Worm (Caenorhabditis elegans): ENCODE results near the gene acr-2.

acr-2 gene

ce11 chrX:6742011-6742683 is 39.8 kb downstream of the acr-2 start, which contains the start of gene mdl-1 (continued):
- TF ChIP-seq R02D3.7 (tag; optimal IDR thresholded peaks at IDR 0.05) (peak; percentile 40), elt-2 (tag; optimal IDR thresholded peaks at IDR 0.05) (peak; percentile 87), daf-12 (tag; optimal IDR thresholded peaks at IDR 0.05) (no peak), fkh-10 (GFP tag; optimal IDR thresholded peaks at IDR 0.05) (peak; percentile 20), hmg-11 (tag; optimal IDR thresholded peaks at IDR 0.05) (peak; percentile 74), fos-1 (tag; optimal IDR thresholded peaks at IDR 0.05) (peak; percentile 27), lin-39 (tag; optimal IDR thresholded peaks at IDR 0.05) (peak; percentile 95), ceh-9 (tag; optimal IDR thresholded peaks at IDR 0.05) (no peak), nfya-1 (tag; optimal IDR thresholded peaks at IDR 0.05; ENCODE audit: insufficient read depth) (peak; percentile 96), unc-39 (tag; optimal IDR thresholded peaks at IDR 0.05) (no peak), nhr-43 (tag; optimal IDR thresholded peaks at IDR 0.05; ENCODE audit: poor library complexity, severe bottlenecking) (peak; percentile 86), egl-5 (tag; optimal IDR thresholded peaks at IDR 0.05) (no peak), snpc-4 (tag; optimal IDR thresholded peaks at IDR 0.05) (peak; percentile 71), elt-1 (tag; optimal IDR thresholded peaks at IDR 0.05) (peak; percentile 81), mml-1 (tag; optimal IDR thresholded peaks at IDR 0.05) (peak; percentile 99), egl-27 (tag; optimal IDR thresholded peaks at IDR 0.05) (peak; percentile 95), nhr-11 (tag; optimal IDR thresholded peaks at IDR 0.05) (peak; percentile 67), ztf-11 (tag; optimal IDR thresholded peaks at IDR 0.05) (no peak), ztf-4 (tag; optimal IDR thresholded peaks at IDR 0.05) (peak; percentile 74), ZK546.5 (tag; optimal IDR thresholded peaks at IDR 0.05) (no peak), zag-1 (tag; optimal IDR thresholded peaks at IDR 0.05) (no peak), nhr-76 (tag; optimal IDR thresholded peaks at IDR 0.05) (no peak)

- TF ChIP-seq ZK546.5 (tag; optimal IDR thresholded peaks at IDR 0.05): no peak
- TF ChIP-seq R02D3.7 (tag; optimal IDR thresholded peaks at IDR 0.05): no peak
- peak in 1 of 3 experiments; percentile 33 for TF ChIP-seq elt-3 (tag; optimal IDR thresholded peaks at IDR 0.05)
- TF ChIP-seq egl-5 (tag; optimal IDR thresholded peaks at IDR 0.05): no peak
- no peak for TF ChIP-seq skn-1 (tag; optimal IDR thresholded peaks at IDR 0.05)
- no peak for TF ChIP-seq fkh-2 (tag; optimal IDR thresholded peaks at IDR 0.05)
- peak; percentile 86 for TF ChIP-seq mml-1 (tag; optimal IDR thresholded peaks at IDR 0.05)
- no peak for TF ChIP-seq snpc-4 (tag; optimal IDR thresholded peaks at IDR 0.05)
- no peak for TF ChIP-seq sea-2 (GFP tag; optimal IDR thresholded peaks at IDR 0.05)
- TF ChIP-seq daf-12 (tag; optimal IDR thresholded peaks at IDR 0.05): no peak
- peak; percentile 61 for TF ChIP-seq elt-2 (tag; optimal IDR thresholded peaks at IDR 0.05)
- TF ChIP-seq nhr-25 (tag; optimal IDR thresholded peaks at IDR 0.05): peak; percentile 78
- TF ChIP-seq mdl-1 (tag; optimal IDR thresholded peaks at IDR 0.05): peak; percentile 100
- peak; percentile 74 for TF ChIP-seq egl-27 (tag; optimal IDR thresholded peaks at IDR 0.05)
- TF ChIP-seq nfya-1 (tag; optimal IDR thresholded peaks at IDR 0.05; ENCODE audit: insufficient read depth): peak; percentile 68
- peak; percentile 84 for TF ChIP-seq jun-1 (tag; optimal IDR thresholded peaks at IDR 0.05)
- no peak for TF ChIP-seq aly-2 (tag; optimal IDR thresholded peaks at IDR 0.05)
- TF ChIP-seq nhr-23 (tag; optimal IDR thresholded peaks at IDR 0.05): peak; percentile 69
- peak; percentile 75 for TF ChIP-seq pha-4 (tag; optimal IDR thresholded peaks at IDR 0.05)
- TF ChIP-seq ztf-4 (tag; optimal IDR thresholded peaks at IDR 0.05): no peak
- peak; percentile 60 for TF ChIP-seq pqm-1 (tag; optimal IDR thresholded peaks at IDR 0.05)
- peak; percentile 74 for TF ChIP-seq ama-1 (optimal IDR thresholded peaks at IDR 0.05)
Measured at ce11 chrX:6742891-6743290, 40.5 kb downstream of the acr-2 start.

- TF ChIP-seq ama-1 (optimal IDR thresholded peaks at IDR 0.05) (peak; percentile 91), skn-1 (tag; optimal IDR thresholded peaks at IDR 0.05) (no peak)
Measured at ce11 chrX:6743344-6743743, 41.0 kb downstream of the acr-2 start.

- peak; percentile 68 for TF ChIP-seq nhr-11 (tag; optimal IDR thresholded peaks at IDR 0.05)
- TF ChIP-seq aly-2 (tag; optimal IDR thresholded peaks at IDR 0.05): no peak
- TF ChIP-seq ceh-28 (tag; optimal IDR thresholded peaks at IDR 0.05): peak; percentile 71
- no peak for TF ChIP-seq ztf-11 (tag; optimal IDR thresholded peaks at IDR 0.05)
- TF ChIP-seq tbx-2 (tag; optimal IDR thresholded peaks at IDR 0.05): peak; percentile 90
- peak; percentile 98 for TF ChIP-seq elt-1 (tag; optimal IDR thresholded peaks at IDR 0.05)
- TF ChIP-seq nhr-77 (tag; optimal IDR thresholded peaks at IDR 0.05): peak; percentile 13
- no peak for TF ChIP-seq unc-39 (tag; optimal IDR thresholded peaks at IDR 0.05)
- peak; percentile 16 for TF ChIP-seq nhr-76 (tag; optimal IDR thresholded peaks at IDR 0.05)
- no peak for TF ChIP-seq ceh-9 (tag; optimal IDR thresholded peaks at IDR 0.05)
- TF ChIP-seq ama-1 (optimal IDR thresholded peaks at IDR 0.05): peak; percentile 99
- TF ChIP-seq nfya-1 (tag; optimal IDR thresholded peaks at IDR 0.05; ENCODE audit: insufficient read depth): peak; percentile 85
- no peak for TF ChIP-seq fkh-10 (GFP tag; optimal IDR thresholded peaks at IDR 0.05)
- TF ChIP-seq daf-12 (tag; optimal IDR thresholded peaks at IDR 0.05): no peak
- TF ChIP-seq nhr-67 (tag; optimal IDR thresholded peaks at IDR 0.05): no peak
- no peak for TF ChIP-seq lin-15B (tag; optimal IDR thresholded peaks at IDR 0.05)
- no peak for TF ChIP-seq nhr-237 (tag; optimal IDR thresholded peaks at IDR 0.05)
- TF ChIP-seq unc-62 (GFP tag; optimal IDR thresholded peaks at IDR 0.05): peak; percentile 80
- peak; percentile 46 for TF ChIP-seq snpc-4 (tag; optimal IDR thresholded peaks at IDR 0.05)
- peak; percentile 99 for TF ChIP-seq mdl-1 (tag; optimal IDR thresholded peaks at IDR 0.05)
- peak in 1 of 2 experiments; percentile 71 for TF ChIP-seq eor-1 (tag; optimal IDR thresholded peaks at IDR 0.05)
- no peak for TF ChIP-seq ZK546.5 (tag; optimal IDR thresholded peaks at IDR 0.05)
- TF ChIP-seq nhr-12 (tag; optimal IDR thresholded peaks at IDR 0.05): no peak
- TF ChIP-seq egl-5 (tag; optimal IDR thresholded peaks at IDR 0.05): peak; percentile 80
- peak; percentile 92 for TF ChIP-seq mml-1 (tag; optimal IDR thresholded peaks at IDR 0.05)
- TF ChIP-seq lsy-12 (tag; optimal IDR thresholded peaks at IDR 0.05): peak; percentile 89
Measured at ce11 chrX:6743853-6744346, 41.6 kb downstream of the acr-2 start.
